Fruit fly (Drosophila melanogaster) whole organism, prepupa: Measurements from ENCODE around the gene Eaat1.

Source experiments
- Blimp-1 ChIP-seq: fragments of 200-800 bp; sonication (Bioruptor generic); optimal IDR thresholded peaks from 3 replicates; lab custom pipeline; 2017; ENCODE audit warnings: missing biosample characterization, missing genetic modification characterization, mild to moderate bottlenecking, moderate library complexity, missing genetic modification reagents
- CG10631 ChIP-seq: fragments of 200-800 bp; sonication (Bioruptor generic); optimal IDR thresholded peaks from 2 replicates; lab custom pipeline; 2016; ENCODE audit warnings: missing biosample characterization, missing genetic modification characterization
- CG11294 ChIP-seq: fragments of 200-800 bp; sonication (Bioruptor generic); IDR thresholded peaks from 2 replicates; pipeline ENCODE4 v1.3.6; 2022; ENCODE audit warnings: missing biosample characterization, missing genetic modification characterization
- CG11762 ChIP-seq: fragments of 200-800 bp; sonication (Bioruptor generic); optimal IDR thresholded peaks from 3 replicates; lab custom pipeline; 2016; ENCODE audit warnings: missing biosample characterization, missing genetic modification characterization; ENCODE audit not compliant: insufficient read depth
- CG11902 ChIP-seq: fragments of 200-800 bp; sonication (Bioruptor generic); optimal IDR thresholded peaks from 3 replicates; lab custom pipeline; 2016; ENCODE audit warnings: missing biosample characterization, missing genetic modification characterization
- CG15336 ChIP-seq: fragments of 200-800 bp; sonication (Bioruptor generic); IDR thresholded peaks from 2 replicates; pipeline ENCODE4 v1.3.6; 2022; ENCODE audit warnings: missing biosample characterization, missing genetic modification characterization
- CG16779 ChIP-seq: fragments of 200-800 bp; sonication (Bioruptor generic); optimal IDR thresholded peaks from 3 replicates; lab custom pipeline; 2017; ENCODE audit warnings: missing biosample characterization, mild to moderate bottlenecking, missing genetic modification characterization
- CG34406 ChIP-seq: fragments of 200-800 bp; sonication (Bioruptor generic); optimal IDR thresholded peaks from 3 replicates; lab custom pipeline; 2016; ENCODE audit warnings: missing biosample characterization, missing genetic modification characterization
- CG3919 ChIP-seq: fragments of 200-800 bp; sonication (Bioruptor generic); optimal IDR thresholded peaks from 3 replicates; lab custom pipeline; 2016; ENCODE audit warnings: missing biosample characterization, missing genetic modification characterization
- CG4318 ChIP-seq: fragments of 200-800 bp; sonication (Bioruptor generic); optimal IDR thresholded peaks from 3 replicates; lab custom pipeline; 2017; ENCODE audit warnings: missing biosample characterization, mild to moderate bottlenecking, missing genetic modification characterization
- CG6163 ChIP-seq: fragments of 200-800 bp; sonication (Bioruptor generic); IDR thresholded peaks from 3 replicates; pipeline ENCODE4 v1.3.6; 2022; ENCODE audit warnings: missing biosample characterization, missing genetic modification characterization
- CG6276 ChIP-seq: fragments of 200-800 bp; sonication (Bioruptor generic); optimal IDR thresholded peaks from 2 replicates; lab custom pipeline; 2017; ENCODE audit warnings: missing biosample characterization, mild to moderate bottlenecking, missing genetic modification characterization
- CG6792 ChIP-seq: fragments of 200-800 bp; sonication (Bioruptor generic); optimal IDR thresholded peaks from 3 replicates; lab custom pipeline; 2016; ENCODE audit warnings: missing biosample characterization, missing genetic modification characterization
- CG6854 ChIP-seq: fragments of 200-800 bp; sonication (Bioruptor generic); optimal IDR thresholded peaks from 2 replicates; lab custom pipeline; 2017; ENCODE audit warnings: missing biosample characterization, mild to moderate bottlenecking, missing genetic modification characterization
- CG7368 ChIP-seq: fragments of 200-800 bp; sonication (Bioruptor generic); optimal IDR thresholded peaks from 3 replicates; lab custom pipeline; 2016; ENCODE audit warnings: missing biosample characterization, missing genetic modification characterization
- CG8119 ChIP-seq: fragments of 200-800 bp; sonication (Bioruptor generic); IDR thresholded peaks from 3 replicates; pipeline ENCODE4 v1.3.6; 2022; ENCODE audit warnings: missing biosample characterization, missing genetic modification characterization
- CG8632 ChIP-seq: fragments of 200-800 bp; sonication (Bioruptor generic); optimal IDR thresholded peaks from 3 replicates; lab custom pipeline; 2016; ENCODE audit warnings: missing biosample characterization, missing genetic modification characterization
- CG9139 ChIP-seq: fragments of 200-800 bp; sonication (Bioruptor generic); optimal IDR thresholded peaks from 3 replicates; lab custom pipeline; 2017; ENCODE audit warnings: missing biosample characterization, mild to moderate bottlenecking, missing genetic modification characterization
- Eip75B ChIP-seq: fragments of 200-800 bp; sonication (Bioruptor generic); optimal IDR thresholded peaks from 3 replicates; lab custom pipeline; 2016; ENCODE audit warnings: missing biosample characterization, missing genetic modification characterization
- Eip78C ChIP-seq: fragments of 200-800 bp; sonication (Bioruptor generic); peaks from one replicate; lab custom pipeline; 2016; ENCODE audit warnings: missing biosample characterization, missing genetic modification characterization
- Eip93F ChIP-seq: fragments of 200-800 bp; sonication (Bioruptor generic); optimal IDR thresholded peaks from 2 replicates; lab custom pipeline; 2016; ENCODE audit warnings: missing biosample characterization, mild to moderate bottlenecking, missing genetic modification characterization
- Hr38 ChIP-seq: sonication (Bioruptor generic); optimal IDR thresholded peaks from 2 replicates; lab custom pipeline; 2016; ENCODE audit warnings: missing biosample characterization, missing genetic modification characterization
- Hr39 ChIP-seq: fragments of 200-800 bp; sonication (Bioruptor generic); optimal IDR thresholded peaks from 2 replicates; lab custom pipeline; 2016; ENCODE audit warnings: missing biosample characterization, missing genetic modification characterization
- Hr4 ChIP-seq: fragments of 200-800 bp; sonication (Bioruptor generic); optimal IDR thresholded peaks from 3 replicates; lab custom pipeline; 2016; ENCODE audit warnings: missing biosample characterization, missing genetic modification characterization
- Met ChIP-seq: fragments of 200-800 bp; sonication (Bioruptor generic); optimal IDR thresholded peaks from 3 replicates; lab custom pipeline; 2016; ENCODE audit warnings: missing biosample characterization, missing genetic modification characterization
- Smox ChIP-seq: fragments of 200-800 bp; sonication (Bioruptor generic); optimal IDR thresholded peaks from 3 replicates; lab custom pipeline; 2016; ENCODE audit warnings: missing biosample characterization, missing genetic modification characterization
- Sox102F ChIP-seq: fragments of 200-800 bp; sonication (Bioruptor generic); optimal IDR thresholded peaks from 2 replicates; lab custom pipeline; 2016; ENCODE audit warnings: missing biosample characterization, mild to moderate bottlenecking, missing genetic modification characterization
- Sox14 ChIP-seq: fragments of 200-800 bp; sonication (Bioruptor generic); optimal IDR thresholded peaks from 3 replicates; lab custom pipeline; 2016; ENCODE audit warnings: missing biosample characterization, missing genetic modification characterization
- acj6 ChIP-seq: fragments of 200-800 bp; sonication (Bioruptor generic); optimal IDR thresholded peaks from 3 replicates; lab custom pipeline; 2016; ENCODE audit warnings: missing biosample characterization, missing genetic modification characterization
- cyc ChIP-seq: fragments of 200-800 bp; sonication (Bioruptor generic); optimal IDR thresholded peaks from 3 replicates; lab custom pipeline; 2016; ENCODE audit warnings: missing biosample characterization, missing genetic modification characterization
- eg ChIP-seq: fragments of 200-800 bp; sonication (Bioruptor generic); IDR thresholded peaks from 3 replicates; pipeline ENCODE4 v1.3.6; 2022; ENCODE audit warnings: missing biosample characterization, missing genetic modification characterization
- esn ChIP-seq: fragments of 200-800 bp; sonication (Bioruptor generic); optimal IDR thresholded peaks from 2 replicates; lab custom pipeline; 2016; ENCODE audit warnings: missing biosample characterization, mild to moderate bottlenecking, missing genetic modification characterization, moderate library complexity
- fkh ChIP-seq: fragments of 200-800 bp; sonication (Bioruptor generic); optimal IDR thresholded peaks from 3 replicates; lab custom pipeline; 2017; ENCODE audit warnings: missing biosample characterization, mild to moderate bottlenecking, missing genetic modification characterization, moderate library complexity
- lz ChIP-seq: fragments of 200-800 bp; sonication (Bioruptor generic); optimal IDR thresholded peaks from 3 replicates; lab custom pipeline; 2016; ENCODE audit warnings: missing biosample characterization, missing genetic modification characterization
- pdm3 ChIP-seq: fragments of 200-800 bp; sonication (Bioruptor generic); optimal IDR thresholded peaks from 3 replicates; lab custom pipeline; 2016; ENCODE audit warnings: missing biosample characterization, missing genetic modification characterization
- spab ChIP-seq: fragments of 200-800 bp; sonication (Bioruptor generic); optimal IDR thresholded peaks from 2 replicates; lab custom pipeline; 2017; ENCODE audit warnings: missing biosample characterization, mild to moderate bottlenecking, missing genetic modification characterization, missing genetic modification reagents
- ss ChIP-seq, 2 experiments: fragments of 200-800 bp; sonication (Bioruptor generic); optimal IDR thresholded peaks; 2 replicates in 1 of 2; 3 replicates in 1 of 2; lab custom pipeline; 2017 to 2018; ENCODE audit warnings: mild to moderate bottlenecking in 2 of 2, missing biosample characterization in 2 of 2, missing genetic modification characterization in 2 of 2, moderate library complexity in 1 of 2
- svp ChIP-seq: fragments of 200-800 bp; sonication (Bioruptor generic); peaks from one replicate; lab custom pipeline; 2016; ENCODE audit warnings: missing biosample characterization, missing genetic modification characterization
- topi ChIP-seq: fragments of 200-800 bp; sonication (Bioruptor generic); optimal IDR thresholded peaks from 3 replicates; lab custom pipeline; 2016; ENCODE audit warnings: missing biosample characterization, missing genetic modification characterization

The Eaat1 gene

dm6 chr2L:9349246-9349645 is 15.9 kb downstream of the Eaat1 start, which contains the start of gene CG43350:
Gene CG43350, plus strand, starts transcription at chr2L:9349546.
- TF ChIP-seq esn (GFP tag; lab: Kevin White, UChicago): no peak
- TF ChIP-seq Hr39 (GFP tag; lab: Kevin White, UChicago): no peak

- TF ChIP-seq topi (GFP tag; lab: Kevin White, UChicago) (no peak), Smox (GFP tag; lab: Kevin White, UChicago) (no peak), Hr38 (GFP tag; lab: Kevin White, UChicago) (no peak), svp (GFP tag; lab: Kevin White, UChicago) (peak; percentile 20)
Observed at dm6 chr2L:9350170-9350569, 16.8 kb downstream of the Eaat1 start, which contains the start of gene CG13110. Gene CG13110, plus strand, starts transcription at chr2L:9350470.

dm6 chr2L:9367340-9367739 is 34.0 kb downstream of the Eaat1 start, which contains the start of gene CG34181:
Gene CG34181, plus strand, starts transcription at chr2L:9367640.
- TF ChIP-seq CG4318 (GFP tag; lab: Kevin White, UChicago) (no peak), CG6854 (GFP tag; lab: Kevin White, UChicago) (no peak)
- TF ChIP-seq, all 60 proteins: peak for 0

dm6 chr2L:9369724-9370123 is 36.4 kb downstream of the Eaat1 start:
- TF ChIP-seq Eip75B (no peak), pdm3 (GFP tag; lab: Kevin White, UChicago) (no peak), svp (GFP tag; lab: Kevin White, UChicago) (no peak), esn (GFP tag; lab: Kevin White, UChicago) (no peak), CG6276 (no peak), Blimp-1 (GFP tag; lab: Kevin White, UChicago) (no peak)
- TF ChIP-seq, all 60 proteins: peak for 0

dm6 chr2L:9377789-9378188 is 44.4 kb downstream of the Eaat1 start:
- no peak for TF ChIP-seq CG9139 (GFP tag; lab: Kevin White, UChicago)
- no peak for TF ChIP-seq CG10631 (GFP tag; lab: Kevin White, UChicago)

- TF ChIP-seq CG6792 (no peak), Sox14 (GFP tag; lab: Kevin White, UChicago) (no peak), Eip78C (GFP tag; lab: Kevin White, UChicago) (peak; percentile 50)
Observed at dm6 chr2L:9386270-9386669, 52.9 kb downstream of the Eaat1 start.

- TF ChIP-seq CG6276 (peak; percentile 60), Hr39 (GFP tag; lab: Kevin White, UChicago) (no peak), cyc (GFP tag; lab: Kevin White, UChicago) (no peak), CG6792 (no peak), svp (GFP tag; lab: Kevin White, UChicago) (peak; percentile 54), CG11762 (GFP tag; lab: Kevin White, UChicago) (peak; percentile 43), CG11902 (GFP tag; lab: Kevin White, UChicago) (no peak), ss (GFP tag; optimal IDR thresholded peaks at IDR 0.05; lab: Kevin White, UChicago) (peak in 1 of 2 experiments; percentile 64), lz (GFP tag; lab: Kevin White, UChicago) (no peak), CG6854 (GFP tag; lab: Kevin White, UChicago) (no peak), spab (GFP tag; lab: Kevin White, UChicago) (peak; percentile 50), Hr4 (GFP tag; lab: Kevin White, UChicago) (no peak), CG34406 (GFP tag; lab: Kevin White, UChicago) (peak; percentile 43), Eip93F (GFP tag; lab: Kevin White, UChicago) (no peak), Smox (GFP tag; lab: Kevin White, UChicago) (no peak), Sox102F (GFP tag; lab: Kevin White, UChicago) (no peak), CG6163 (GFP tag; lab: Robert Waterston, UW) (no peak), CG8119 (peak; percentile 57; the same call in 1 of the 3 replicates), CG8632 (peak; percentile 60), eg (GFP tag; lab: Robert Waterston, UW) (peak; percentile 65; the same call in 2 of the 3 replicates), Sox14 (GFP tag; lab: Kevin White, UChicago) (no peak), CG15336 (GFP tag; lab: Robert Waterston, UW) (peak; percentile 65), acj6 (GFP tag; lab: Kevin White, UChicago) (peak; percentile 69), CG7368 (GFP tag; lab: Kevin White, UChicago) (peak; percentile 16), CG16779 (tag; lab: Kevin White, UChicago) (no peak), fkh (no peak), Hr38 (GFP tag; lab: Kevin White, UChicago) (no peak), CG3919 (GFP tag; lab: Kevin White, UChicago) (peak; percentile 35), CG11294 (peak; percentile 64), Eip78C (GFP tag; lab: Kevin White, UChicago) (peak; percentile 82), Met (no peak)
Observed at dm6 chr2L:9387240-9387672, 53.9 kb downstream of the Eaat1 start, which contains the start of gene Aldh. Gene Aldh, plus strand, starts transcription at chr2L:9387389.
